Worm (Caenorhabditis elegans): ENCODE results near the gene C43F9.11.

DNA sequence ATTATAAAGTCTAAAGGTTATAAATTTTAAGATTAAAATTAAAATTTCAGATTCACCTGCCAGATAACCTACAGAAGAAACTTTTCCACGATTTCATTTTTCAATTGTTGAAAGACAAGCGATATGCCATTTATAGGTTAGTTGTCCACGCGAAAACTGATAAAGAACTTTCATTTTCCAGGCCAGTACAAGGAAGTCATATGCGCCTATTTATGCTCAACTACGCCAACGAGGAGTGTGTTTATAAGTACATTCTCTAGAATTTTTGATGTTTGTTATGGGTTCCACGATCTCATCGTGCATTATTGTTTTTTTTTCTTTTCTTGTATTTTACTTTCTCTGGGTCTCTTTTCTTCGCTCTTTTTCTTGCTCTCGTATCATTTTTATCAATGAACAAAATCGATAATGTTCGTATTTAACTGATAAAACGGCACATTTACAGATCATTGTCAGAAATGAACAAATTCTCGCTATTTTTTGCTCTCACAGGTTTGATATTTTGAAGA is 10.0 kb downstream of the C43F9.11 start, which contains the start of gene R09H10.3:
- TF ChIP-seq hlh-17 (GFP tag; optimal IDR thresholded peaks at IDR 0.05; ENCODE audit: borderline replicate concordance) (no peak), fkh-10 (GFP tag; optimal IDR thresholded peaks at IDR 0.05) (no peak), unc-62 (GFP tag; optimal IDR thresholded peaks at IDR 0.05) (no peak), nhr-11 (tag; optimal IDR thresholded peaks at IDR 0.05) (no peak), rnt-1 (tag; optimal IDR thresholded peaks at IDR 0.05) (no peak), aha-1 (tag; optimal IDR thresholded peaks at IDR 0.05) (no peak)

All from whole organism, L1 larva.